ENCODE assay signal across 2 fruit fly cellular contexts in genomic region chr3R:26117465-26118081, dm6.
TF ChIP-seq lines count a peak whose summit lies in the region.

No protein-coding gene starts in this region.

TF ChIP-seq in whole organism, embryonic, 481 proteins besides CTCF, POLR2A, EP300 and RAD21 (continued from another document and continues in another):
- TF ChIP-seq CG12071 (GFP tag; optimal IDR thresholded peaks at IDR 0.05; lab: Kevin White, UChicago): peak; percentile 5
- no peak for TF ChIP-seq Mad (GFP tag; optimal IDR thresholded peaks at IDR 0.05; lab: Kevin White, UChicago)
- TF ChIP-seq org-1 (GFP tag; optimal IDR thresholded peaks at IDR 0.05; lab: Kevin White, UChicago): peak; percentile 65
- TF ChIP-seq croc (GFP tag; conservative IDR thresholded peaks at IDR 0.05; lab: Robert Waterston, UW): no peak; the same call in 2 of the 3 replicates
- TF ChIP-seq tap (tag; optimal IDR thresholded peaks at IDR 0.05; lab: Kevin White, UChicago): peak; percentile 8
- TF ChIP-seq CG9727 (GFP tag; optimal IDR thresholded peaks at IDR 0.05; lab: Kevin White, UChicago): peak; percentile 59
- no peak for TF ChIP-seq ken (GFP tag; IDR thresholded peaks at IDR 0.05; lab: Robert Waterston, UW)
- no peak for TF ChIP-seq CG16779 (GFP tag; IDR thresholded peaks at IDR 0.05; lab: Robert Waterston, UW)
- 0 out of 3 replicates have a peak, but pooled peaks have one; percentile 54 for TF ChIP-seq ci (GFP tag; IDR thresholded peaks at IDR 0.05; lab: Robert Waterston, UW)
- no peak for TF ChIP-seq stwl (tag; optimal IDR thresholded peaks at IDR 0.05; lab: Kevin White, UChicago)
- no peak for TF ChIP-seq bowl (GFP tag; IDR thresholded peaks at IDR 0.05; lab: Robert Waterston, UW)
- TF ChIP-seq CG10321 (GFP tag; IDR thresholded peaks at IDR 0.05; lab: Robert Waterston, UW): peak; percentile 88
- no peak for TF ChIP-seq CG14050 (GFP tag; IDR thresholded peaks at IDR 0.05; lab: Robert Waterston, UW)
- no peak for TF ChIP-seq grn (GFP tag; optimal IDR thresholded peaks at IDR 0.05; lab: Kevin White, UChicago)
- peak; percentile 4 for TF ChIP-seq CG18011 (GFP tag; optimal IDR thresholded peaks at IDR 0.05; lab: Kevin White, UChicago)
- no peak for TF ChIP-seq CG32767 (GFP tag; IDR thresholded peaks at IDR 0.05; lab: Robert Waterston, UW)
- TF ChIP-seq CG31224 (GFP tag; IDR thresholded peaks at IDR 0.05; lab: Robert Waterston, UW): peak; percentile 42; the same call in 1 of the 2 replicates
- TF ChIP-seq schlank (tag; optimal IDR thresholded peaks at IDR 0.05; lab: Kevin White, UChicago): no peak
- TF ChIP-seq CG3065 (GFP tag; optimal IDR thresholded peaks at IDR 0.05; lab: Kevin White, UChicago): no peak
- TF ChIP-seq gcm (GFP tag; optimal IDR thresholded peaks at IDR 0.05; lab: Kevin White, UChicago): no peak
- no peak for TF ChIP-seq unc-4 (GFP tag; IDR thresholded peaks at IDR 0.05; lab: Robert Waterston, UW; ENCODE audit: partially characterized antibody)
- TF ChIP-seq CG3407 (GFP tag; optimal IDR thresholded peaks at IDR 0.05; lab: Kevin White, UChicago): no peak
- no peak for TF ChIP-seq Lhr (GFP tag; optimal IDR thresholded peaks at IDR 0.05; lab: Kevin White, UChicago)
- TF ChIP-seq gfzf (GFP tag; optimal IDR thresholded peaks at IDR 0.05; lab: Kevin White, UChicago): no peak
- TF ChIP-seq Chrac-16 (GFP tag; optimal IDR thresholded peaks at IDR 0.05; lab: Kevin White, UChicago): peak; percentile 45
- peak in 1 of 2 experiments; percentile 52 for TF ChIP-seq dpn (GFP tag; optimal IDR thresholded peaks at IDR 0.05; lab: Kevin White, UChicago)
- TF ChIP-seq ac (GFP tag; optimal IDR thresholded peaks at IDR 0.05; lab: Kevin White, UChicago): no peak
- TF ChIP-seq Elba2 (GFP tag; optimal IDR thresholded peaks at IDR 0.05; lab: Kevin White, UChicago): no peak
- no peak for TF ChIP-seq slp2 (GFP tag; optimal IDR thresholded peaks at IDR 0.05; lab: Kevin White, UChicago)
- no peak for TF ChIP-seq dmrt11E (tag; optimal IDR thresholded peaks at IDR 0.05; lab: Kevin White, UChicago)
- no peak for TF ChIP-seq so (GFP tag; IDR thresholded peaks at IDR 0.05; lab: Robert Waterston, UW)
- peak; percentile 14 for TF ChIP-seq scrt (GFP tag; optimal IDR thresholded peaks at IDR 0.05; lab: Kevin White, UChicago)
- peak; percentile 18 for TF ChIP-seq CG15514 (GFP tag; optimal IDR thresholded peaks at IDR 0.05; lab: Kevin White, UChicago)
- TF ChIP-seq CG6175 (GFP tag; IDR thresholded peaks at IDR 0.05; lab: Robert Waterston, UW): no peak
- peak; percentile 31 to 37 for TF ChIP-seq Trl (optimal IDR thresholded peaks at IDR 0.05; lab: Kevin White, UChicago)
- TF ChIP-seq Trl (GFP tag; optimal IDR thresholded peaks at IDR 0.05; lab: Kevin White, UChicago): peak; percentile 25
- TF ChIP-seq CG14441 (GFP tag; IDR thresholded peaks at IDR 0.05; lab: Robert Waterston, UW): no peak
- no peak for TF ChIP-seq insv (GFP tag; optimal IDR thresholded peaks at IDR 0.05; lab: Kevin White, UChicago)
- TF ChIP-seq pzg (GFP tag; optimal IDR thresholded peaks at IDR 0.05; lab: Kevin White, UChicago): no peak
- no peak for TF ChIP-seq kah (GFP tag; optimal IDR thresholded peaks at IDR 0.05; lab: Kevin White, UChicago)
- no peak for TF ChIP-seq CG13123 (GFP tag; optimal IDR thresholded peaks at IDR 0.05; lab: Kevin White, UChicago)
- no peak for TF ChIP-seq zen2 (GFP tag; IDR thresholded peaks at IDR 0.05; lab: Robert Waterston, UW; ENCODE audit: partially characterized antibody)
- TF ChIP-seq CG43689 (GFP tag; IDR thresholded peaks at IDR 0.05; lab: Robert Waterston, UW): no peak
- no peak for TF ChIP-seq CG17802 (tag; optimal IDR thresholded peaks at IDR 0.05; lab: Kevin White, UChicago)
- peak; percentile 39 for TF ChIP-seq CG8388 (GFP tag; optimal IDR thresholded peaks at IDR 0.05; lab: Kevin White, UChicago)
- TF ChIP-seq CG13296 (GFP tag; optimal IDR thresholded peaks at IDR 0.05; lab: Kevin White, UChicago): peak; percentile 28
- peak; percentile 14; the same call in 1 of the 2 replicates for TF ChIP-seq CG4730 (GFP tag; IDR thresholded peaks at IDR 0.05; lab: Robert Waterston, UW)
- no peak for TF ChIP-seq CG17186 (GFP tag; optimal IDR thresholded peaks at IDR 0.05; lab: Kevin White, UChicago)
- TF ChIP-seq Aef1 (GFP tag; IDR thresholded peaks at IDR 0.05; lab: Robert Waterston, UW): no peak
- no peak for TF ChIP-seq tup (GFP tag; optimal IDR thresholded peaks at IDR 0.05; lab: Kevin White, UChicago)
- no peak; the same call in 1 of the 2 replicates for TF ChIP-seq bbx (GFP tag; IDR thresholded peaks at IDR 0.05; lab: Robert Waterston, UW; ENCODE audit: partially characterized antibody)
- no peak for TF ChIP-seq nerfin-1 (tag; optimal IDR thresholded peaks at IDR 0.05; lab: Kevin White, UChicago)
- no peak for TF ChIP-seq CG16813 (GFP tag; IDR thresholded peaks at IDR 0.05; lab: Robert Waterston, UW; ENCODE audit: partially characterized antibody)
- TF ChIP-seq CrebB (tag; optimal IDR thresholded peaks at IDR 0.05; lab: Kevin White, UChicago): peak; percentile 39
- TF ChIP-seq sens-2 (GFP tag; IDR thresholded peaks at IDR 0.05; lab: Robert Waterston, UW): no peak
- TF ChIP-seq Atf6 (GFP tag; IDR thresholded peaks at IDR 0.05; lab: Robert Waterston, UW): peak; percentile 48; the same call in 1 of the 2 replicates
- TF ChIP-seq Bteb2 (GFP tag; optimal IDR thresholded peaks at IDR 0.05; lab: Kevin White, UChicago): no peak
- TF ChIP-seq CG13894 (tag; optimal IDR thresholded peaks at IDR 0.05; lab: Kevin White, UChicago): no peak
- TF ChIP-seq usp (GFP tag; optimal IDR thresholded peaks at IDR 0.05; lab: Kevin White, UChicago): no peak
- TF ChIP-seq Hsf (GFP tag; optimal IDR thresholded peaks at IDR 0.05; lab: Kevin White, UChicago): peak; percentile 12
- no peak for TF ChIP-seq Hr78 (GFP tag; optimal IDR thresholded peaks at IDR 0.05; lab: Kevin White, UChicago)
- peak in 1 of 2 experiments; percentile 15 for TF ChIP-seq Eip74EF (GFP tag; optimal IDR thresholded peaks at IDR 0.05; lab: Kevin White, UChicago)
- no peak for TF ChIP-seq CG12236 (GFP tag; optimal IDR thresholded peaks at IDR 0.05; lab: Kevin White, UChicago)
- TF ChIP-seq Oli (tag; optimal IDR thresholded peaks at IDR 0.05; lab: Kevin White, UChicago): peak; percentile 66
- peak; percentile 3 for TF ChIP-seq CG12942 (GFP tag; optimal IDR thresholded peaks at IDR 0.05; lab: Kevin White, UChicago)
- no peak for TF ChIP-seq CG11398 (GFP tag; optimal IDR thresholded peaks at IDR 0.05; lab: Kevin White, UChicago)
- no peak for TF ChIP-seq crc (GFP tag; optimal IDR thresholded peaks at IDR 0.05; lab: Kevin White, UChicago)

TF ChIP-seq in whole organism, prepupa, 60 proteins besides CTCF, POLR2A, EP300 and RAD21 (continued from another document):
- TF ChIP-seq CG34406 (GFP tag; optimal IDR thresholded peaks at IDR 0.05; lab: Kevin White, UChicago): no peak
- peak; percentile 15 for TF ChIP-seq acj6 (GFP tag; optimal IDR thresholded peaks at IDR 0.05; lab: Kevin White, UChicago)
- no peak for TF ChIP-seq CG8632 (GFP tag; optimal IDR thresholded peaks at IDR 0.05; lab: Kevin White, UChicago)
- TF ChIP-seq CG7368 (GFP tag; optimal IDR thresholded peaks at IDR 0.05; lab: Kevin White, UChicago): no peak
- TF ChIP-seq CG6276 (GFP tag; optimal IDR thresholded peaks at IDR 0.05; lab: Kevin White, UChicago): peak; percentile 4
- no peak for TF ChIP-seq Eip93F (GFP tag; optimal IDR thresholded peaks at IDR 0.05; lab: Kevin White, UChicago)
- TF ChIP-seq fd59A (GFP tag; optimal IDR thresholded peaks at IDR 0.05; lab: Kevin White, UChicago): no peak
- 0 out of 3 replicates have a peak, but pooled peaks have one; percentile 39 for TF ChIP-seq CG8119 (GFP tag; IDR thresholded peaks at IDR 0.05; lab: Robert Waterston, UW)
- peak; percentile 23 for TF ChIP-seq Eip78C (GFP tag; lab: Kevin White, UChicago)
- TF ChIP-seq Lpt (GFP tag; optimal IDR thresholded peaks at IDR 0.05; lab: Kevin White, UChicago): no peak
- no peak for TF ChIP-seq Hr39 (GFP tag; optimal IDR thresholded peaks at IDR 0.05; lab: Kevin White, UChicago)
- TF ChIP-seq Smox (GFP tag; optimal IDR thresholded peaks at IDR 0.05; lab: Kevin White, UChicago): no peak
- TF ChIP-seq spab (GFP tag; optimal IDR thresholded peaks at IDR 0.05; lab: Kevin White, UChicago): peak; percentile 0
- peak; percentile 53 for TF ChIP-seq Hr4 (GFP tag; optimal IDR thresholded peaks at IDR 0.05; lab: Kevin White, UChicago)
- peak; percentile 22 for TF ChIP-seq CG1621 (tag; optimal IDR thresholded peaks at IDR 0.05; lab: Kevin White, UChicago)
- peak; percentile 28 for TF ChIP-seq CG3032 (tag; optimal IDR thresholded peaks at IDR 0.05; lab: Kevin White, UChicago)
- no peak for TF ChIP-seq esn (GFP tag; optimal IDR thresholded peaks at IDR 0.05; lab: Kevin White, UChicago)
- no peak for TF ChIP-seq CG8319 (GFP tag; optimal IDR thresholded peaks at IDR 0.05; lab: Kevin White, UChicago)
- no peak for TF ChIP-seq CG31627 (GFP tag; optimal IDR thresholded peaks at IDR 0.05; lab: Kevin White, UChicago)
- TF ChIP-seq CG11902 (GFP tag; optimal IDR thresholded peaks at IDR 0.05; lab: Kevin White, UChicago): no peak
- no peak for TF ChIP-seq Sox102F (GFP tag; optimal IDR thresholded peaks at IDR 0.05; lab: Kevin White, UChicago)
- TF ChIP-seq CG9139 (GFP tag; optimal IDR thresholded peaks at IDR 0.05; lab: Kevin White, UChicago): no peak
- TF ChIP-seq OdsH (GFP tag; optimal IDR thresholded peaks at IDR 0.05; lab: Kevin White, UChicago): peak; percentile 19
- no peak for TF ChIP-seq Met (GFP tag; optimal IDR thresholded peaks at IDR 0.05; lab: Kevin White, UChicago)
- TF ChIP-seq CG16779 (tag; optimal IDR thresholded peaks at IDR 0.05; lab: Kevin White, UChicago): peak; percentile 49
- TF ChIP-seq CG6163 (GFP tag; IDR thresholded peaks at IDR 0.05; lab: Robert Waterston, UW): peak; percentile 68; the same call in 2 of the 3 replicates
- no peak for TF ChIP-seq cyc (GFP tag; optimal IDR thresholded peaks at IDR 0.05; lab: Kevin White, UChicago)
- TF ChIP-seq CG10631 (GFP tag; optimal IDR thresholded peaks at IDR 0.05; lab: Kevin White, UChicago): no peak
- TF ChIP-seq CG6854 (GFP tag; optimal IDR thresholded peaks at IDR 0.05; lab: Kevin White, UChicago): no peak
- TF ChIP-seq CG4318 (GFP tag; optimal IDR thresholded peaks at IDR 0.05; lab: Kevin White, UChicago): peak; percentile 26
- TF ChIP-seq Eip75B (GFP tag; optimal IDR thresholded peaks at IDR 0.05; lab: Kevin White, UChicago): peak; percentile 35
- TF ChIP-seq CG6792 (GFP tag; optimal IDR thresholded peaks at IDR 0.05; lab: Kevin White, UChicago): no peak
- peak; percentile 40 for TF ChIP-seq fkh (GFP tag; optimal IDR thresholded peaks at IDR 0.05; lab: Kevin White, UChicago)
- TF ChIP-seq achi (GFP tag; optimal IDR thresholded peaks at IDR 0.05; lab: Kevin White, UChicago): peak; percentile 17
- no peak for TF ChIP-seq Gug (GFP tag; IDR thresholded peaks at IDR 0.05; lab: Robert Waterston, UW)
- TF ChIP-seq Sox14 (GFP tag; optimal IDR thresholded peaks at IDR 0.05; lab: Kevin White, UChicago): peak; percentile 25
- peak; percentile 46 for TF ChIP-seq CG6808 (GFP tag; optimal IDR thresholded peaks at IDR 0.05; lab: Kevin White, UChicago)
- TF ChIP-seq Sox15 (GFP tag; optimal IDR thresholded peaks at IDR 0.05; lab: Kevin White, UChicago): no peak
- TF ChIP-seq dsx (GFP tag; optimal IDR thresholded peaks at IDR 0.05; lab: Kevin White, UChicago; ENCODE audit: poor library complexity, severe bottlenecking): peak; percentile 9
TF ChIP-seq in whole organism, prepupa: peak in this region for 28.
